Worm (Caenorhabditis elegans) whole organism, late embryonic: ENCODE data around the gene nas-19.

ENCODE experiments used
- C38D4.7 ChIP-seq: fragments of 200-800 bp; sonication (Bioruptor generic); optimal IDR thresholded peaks from 2 replicates; lab custom pipeline; 2018; ENCODE audit warnings: mild to moderate bottlenecking, missing genetic modification characterization, moderate library complexity, missing compliant biosample characterization
- ceh-34 ChIP-seq: sonication (generic microtip); optimal IDR thresholded peaks from 2 replicates; lab custom pipeline; 2016; ENCODE audit warnings: mild to moderate bottlenecking, missing genetic modification characterization, missing compliant biosample characterization
- dve-1 ChIP-seq: sonication (generic microtip); optimal IDR thresholded peaks from 2 replicates; lab custom pipeline; 2017; ENCODE audit warnings: antibody characterized with exemption, mild to moderate bottlenecking, missing genetic modification characterization, missing compliant biosample characterization
- pha-4 ChIP-seq: fragments of 150-350 bp; optimal IDR thresholded peaks from 2 replicates; lab custom pipeline; 2018; ENCODE audit warnings: missing biosample characterization, missing genetic modification reagents, missing genetic modification characterization

DNA sequence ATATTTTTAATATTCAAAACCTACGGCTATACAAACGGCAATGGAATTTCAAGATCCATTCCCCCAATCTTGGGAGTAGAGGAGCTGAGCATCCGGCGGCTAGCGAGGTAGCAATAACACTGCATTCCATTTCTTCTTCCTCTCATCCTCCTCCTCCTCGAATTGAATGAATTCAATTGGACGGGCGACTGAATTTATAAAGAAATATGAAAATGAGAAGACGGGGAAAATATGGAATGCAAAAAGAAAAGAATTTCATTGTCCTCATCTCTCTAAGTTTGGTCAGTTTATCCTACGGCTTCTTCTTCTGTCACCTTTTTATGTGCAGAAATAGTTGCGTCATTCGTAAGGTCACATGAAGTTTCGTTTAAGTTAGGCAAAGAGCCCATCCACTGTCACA, 33.9 kb upstream of the nas-19 start:
- no peak for TF ChIP-seq ceh-34
- no peak for TF ChIP-seq dve-1 (tag; lab: Kevin White, UChicago)
- TF ChIP-seq pha-4: no peak
- TF ChIP-seq C38D4.7 (GFP tag; lab: Kevin White, UChicago): no peak
